Fruit fly (Drosophila melanogaster): Measurements from ENCODE around the gene Mesh1.
A peak's percentile ranks its signal among the peaks of the same experiment; 100 is the strongest.

Gene Mesh1

dm6 chr3R:29204612-29205480 lies 2.5 kb upstream of the Mesh1 start (continued):
- TF ChIP-seq Taf1 (GFP tag; IDR thresholded peaks at IDR 0.05) (no peak), CG10147 (GFP tag; optimal IDR thresholded peaks at IDR 0.05) (no peak), Chrac-16 (GFP tag; optimal IDR thresholded peaks at IDR 0.05) (peak; percentile 59), sc (optimal IDR thresholded peaks at IDR 0.05) (no peak), sc (GFP tag; optimal IDR thresholded peaks at IDR 0.05) (peak; percentile 73), Mad (GFP tag; optimal IDR thresholded peaks at IDR 0.05) (peak; percentile 45), CG12942 (GFP tag; optimal IDR thresholded peaks at IDR 0.05) (peak; percentile 75), CG10959 (GFP tag; IDR thresholded peaks at IDR 0.05) (peak; percentile 66), gem (tag; optimal IDR thresholded peaks at IDR 0.05) (peak; percentile 87), CG17912 (GFP tag; optimal IDR thresholded peaks at IDR 0.05) (no peak), so (GFP tag; IDR thresholded peaks at IDR 0.05) (peak; percentile 68; the same call in 1 of the 3 replicates), onecut (GFP tag; IDR thresholded peaks at IDR 0.05) (peak; percentile 72), CG10267 (tag; optimal IDR thresholded peaks at IDR 0.05) (peak; percentile 68), CG17829 (tag; optimal IDR thresholded peaks at IDR 0.05) (peak; percentile 83), fd64A (GFP tag; optimal IDR thresholded peaks at IDR 0.05) (peak; percentile 79), pho (GFP tag; optimal IDR thresholded peaks at IDR 0.05) (peak; percentile 9), Sry-δ (GFP tag; optimal IDR thresholded peaks at IDR 0.05) (peak; percentile 30), CG10366 (GFP tag; IDR thresholded peaks at IDR 0.05) (peak; percentile 76), HLH54F (GFP tag; optimal IDR thresholded peaks at IDR 0.05) (peak; percentile 25), Mrtf (GFP tag; IDR thresholded peaks at IDR 0.05) (peak; percentile 68; the same call in 2 of the 3 replicates), nom (GFP tag; optimal IDR thresholded peaks at IDR 0.05) (peak; percentile 20), sisA (GFP tag; IDR thresholded peaks at IDR 0.05) (peak; percentile 83), stc (GFP tag; IDR thresholded peaks at IDR 0.05) (peak; percentile 79), ERR (GFP tag; optimal IDR thresholded peaks at IDR 0.05) (peak; percentile 25), CG13123 (GFP tag; optimal IDR thresholded peaks at IDR 0.05) (peak; percentile 38), Ada2b (GFP tag; IDR thresholded peaks at IDR 0.05) (peak; percentile 72), CG5180 (GFP tag; optimal IDR thresholded peaks at IDR 0.05) (peak; percentile 65), Dll (GFP tag; IDR thresholded peaks at IDR 0.05; ENCODE audit: partially characterized antibody) (no peak), gsb-n (tag; optimal IDR thresholded peaks at IDR 0.05) (peak; percentile 69), disco-r (GFP tag; optimal IDR thresholded peaks at IDR 0.05) (peak; percentile 34), ind (GFP tag; optimal IDR thresholded peaks at IDR 0.05) (peak; percentile 79), CG6791 (GFP tag; IDR thresholded peaks at IDR 0.05; ENCODE audit: partially characterized antibody) (no peak), Hsf (GFP tag; optimal IDR thresholded peaks at IDR 0.05) (peak; percentile 66), Rfx (GFP tag; IDR thresholded peaks at IDR 0.05) (peak; percentile 60), HLH3B (GFP tag; IDR thresholded peaks at IDR 0.05) (peak; percentile 88), grau (tag; optimal IDR thresholded peaks at IDR 0.05) (peak; percentile 76), lbe (GFP tag; optimal IDR thresholded peaks at IDR 0.05) (no peak), NFAT (GFP tag; IDR thresholded peaks at IDR 0.05) (no peak), esg (GFP tag; conservative IDR thresholded peaks at IDR 0.05) (peak; percentile 73), CG6765 (GFP tag; optimal IDR thresholded peaks at IDR 0.05) (peak; percentile 13), sug (tag; optimal IDR thresholded peaks at IDR 0.05) (peak; percentile 12), Meics (GFP tag; optimal IDR thresholded peaks at IDR 0.05) (peak; percentile 42), CG12391 (tag; optimal IDR thresholded peaks at IDR 0.05) (peak; percentile 77), fu2 (GFP tag; optimal IDR thresholded peaks at IDR 0.05) (no peak), E2f2 (GFP tag; IDR thresholded peaks at IDR 0.05) (peak; percentile 36; the same call in 1 of the 2 replicates), CG8089 (GFP tag; optimal IDR thresholded peaks at IDR 0.05) (peak; percentile 60), CG15269 (tag; optimal IDR thresholded peaks at IDR 0.05) (peak; percentile 80), CTCF (GFP tag; optimal IDR thresholded peaks at IDR 0.05) (peak; percentile 37), CG7786 (GFP tag; optimal IDR thresholded peaks at IDR 0.05) (peak; percentile 33), TFAM (GFP tag; optimal IDR thresholded peaks at IDR 0.05) (peak; percentile 46)
